In genomic region chrX:14446853-14447252, dm6 we compare ENCODE assay signal across 1 fruit fly cellular context.
A peak's percentile ranks its signal among the peaks of the same experiment; 100 is the strongest.
TF ChIP-seq lines count a peak whose summit lies in the region.

No protein-coding gene starts in this region.

TF ChIP-seq in whole organism, embryonic, 481 proteins besides CTCF, POLR2A, EP300 and RAD21 (continued from another document):
- TF ChIP-seq CG10267 (tag; optimal IDR thresholded peaks at IDR 0.05; lab: Kevin White, UChicago) (no peak), gt (GFP tag; IDR thresholded peaks at IDR 0.05; lab: Robert Waterston, UW) (no peak), CG3281 (GFP tag; optimal IDR thresholded peaks at IDR 0.05; lab: Kevin White, UChicago) (peak; percentile 17), luna (GFP tag; optimal IDR thresholded peaks at IDR 0.05; lab: Kevin White, UChicago) (no peak), dati (GFP tag; IDR thresholded peaks at IDR 0.05; lab: Robert Waterston, UW) (no peak), CG32772 (GFP tag; IDR thresholded peaks at IDR 0.05; lab: Robert Waterston, UW) (no peak), CG8388 (GFP tag; optimal IDR thresholded peaks at IDR 0.05; lab: Kevin White, UChicago) (no peak), CG11398 (GFP tag; optimal IDR thresholded peaks at IDR 0.05; lab: Kevin White, UChicago) (no peak), CG8765 (GFP tag; IDR thresholded peaks at IDR 0.05; lab: Robert Waterston, UW) (no peak), Med (GFP tag; lab: Kevin White, UChicago) (peak; percentile 66), Hr51 (GFP tag; optimal IDR thresholded peaks at IDR 0.05; lab: Kevin White, UChicago) (peak in 1 of 2 experiments; percentile 18), ranshi (GFP tag; IDR thresholded peaks at IDR 0.05; lab: Robert Waterston, UW) (peak; percentile 26; the same call in 1 of the 2 replicates), CG17385 (GFP tag; optimal IDR thresholded peaks at IDR 0.05; lab: Kevin White, UChicago) (no peak), CG9727 (GFP tag; optimal IDR thresholded peaks at IDR 0.05; lab: Kevin White, UChicago) (peak; percentile 0), tap (tag; optimal IDR thresholded peaks at IDR 0.05; lab: Kevin White, UChicago) (no peak), maf-S (GFP tag; optimal IDR thresholded peaks at IDR 0.05; lab: Kevin White, UChicago) (no peak), CG18764 (GFP tag; optimal IDR thresholded peaks at IDR 0.05; lab: Kevin White, UChicago) (no peak), Lhr (GFP tag; optimal IDR thresholded peaks at IDR 0.05; lab: Kevin White, UChicago) (no peak), CG11456 (GFP tag; IDR thresholded peaks at IDR 0.05; lab: Robert Waterston, UW) (peak; percentile 55; the same call in 1 of the 3 replicates), Mes4 (GFP tag; optimal IDR thresholded peaks at IDR 0.05; lab: Kevin White, UChicago) (no peak), nom (GFP tag; optimal IDR thresholded peaks at IDR 0.05; lab: Kevin White, UChicago) (no peak), CG12942 (GFP tag; optimal IDR thresholded peaks at IDR 0.05; lab: Kevin White, UChicago) (no peak), CG9817 (tag; optimal IDR thresholded peaks at IDR 0.05; lab: Kevin White, UChicago) (no peak), Neu2 (GFP tag; optimal IDR thresholded peaks at IDR 0.05; lab: Kevin White, UChicago; ENCODE audit: borderline replicate concordance) (no peak), lola (GFP tag; optimal IDR thresholded peaks at IDR 0.05; lab: Kevin White, UChicago) (no peak), sima (GFP tag; optimal IDR thresholded peaks at IDR 0.05; lab: Kevin White, UChicago) (no peak), CG4820 (GFP tag; optimal IDR thresholded peaks at IDR 0.05; lab: Kevin White, UChicago) (no peak), sens (GFP tag; lab: Kevin White, UChicago) (peak; percentile 36), D (optimal IDR thresholded peaks at IDR 0.05; lab: Kevin White, UChicago) (no peak), D (GFP tag; optimal IDR thresholded peaks at IDR 0.05; lab: Kevin White, UChicago) (no peak), CG1792 (GFP tag; optimal IDR thresholded peaks at IDR 0.05; lab: Kevin White, UChicago) (no peak), exex (tag; optimal IDR thresholded peaks at IDR 0.05; lab: Kevin White, UChicago) (no peak), pros (GFP tag; optimal IDR thresholded peaks at IDR 0.05; lab: Kevin White, UChicago) (no peak), CG34224 (GFP tag; IDR thresholded peaks at IDR 0.05; lab: Robert Waterston, UW; ENCODE audit: partially characterized antibody) (no peak), CG14050 (GFP tag; IDR thresholded peaks at IDR 0.05; lab: Robert Waterston, UW) (no peak), bcd (GFP tag; optimal IDR thresholded peaks at IDR 0.05; lab: Kevin White, UChicago) (no peak)
